Fruit fly (Drosophila melanogaster): Measurements from ENCODE around the gene CG13042.

Gene CG13042

DNA sequence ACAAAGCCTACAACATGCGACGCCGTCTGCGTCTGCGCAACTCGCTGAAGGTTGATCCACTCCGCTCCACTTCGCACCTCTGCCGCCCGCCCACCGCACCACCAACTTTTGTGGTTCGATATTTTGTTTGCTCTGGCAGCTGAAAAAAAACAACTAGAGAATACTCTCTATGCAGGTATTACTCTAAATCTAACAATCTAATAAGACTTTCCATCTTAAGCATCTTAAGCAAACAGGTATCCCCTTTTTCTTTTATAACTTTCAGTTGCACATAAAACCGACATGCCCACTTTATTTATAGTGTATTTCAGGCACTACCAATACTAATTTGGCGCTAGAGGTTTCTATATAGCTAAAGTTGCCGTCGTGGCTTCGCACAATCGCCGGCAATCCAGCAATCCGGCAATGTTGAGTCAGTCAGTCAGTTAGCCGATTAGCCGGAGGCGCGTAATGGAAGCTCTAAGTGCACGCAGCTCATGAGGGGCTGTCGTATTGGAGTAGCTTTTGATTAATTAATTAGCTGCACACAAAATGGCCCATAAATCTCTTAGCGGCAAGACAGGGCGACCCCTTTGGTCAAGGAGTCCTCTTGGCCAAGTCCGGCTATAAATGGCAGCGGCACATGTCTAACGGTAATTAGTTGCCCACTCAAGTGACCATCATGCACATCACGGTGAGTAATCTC, 20.1 kb upstream of the CG13042 start, which contains the start of gene CG13058 (continued):
- peak; percentile 61 for TF ChIP-seq CG7786 (GFP tag; optimal IDR thresholded peaks at IDR 0.05)
- TF ChIP-seq Stat92E (GFP tag; optimal IDR thresholded peaks at IDR 0.05): no peak
- TF ChIP-seq her (GFP tag; optimal IDR thresholded peaks at IDR 0.05): peak; percentile 2
- TF ChIP-seq ATbp (GFP tag; optimal IDR thresholded peaks at IDR 0.05): no peak
- TF ChIP-seq CG15479 (GFP tag; optimal IDR thresholded peaks at IDR 0.05): no peak
- TF ChIP-seq hth (optimal IDR thresholded peaks at IDR 0.05): no peak
- peak; percentile 69 for TF ChIP-seq crol (GFP tag; IDR thresholded peaks at IDR 0.05)
- TF ChIP-seq Fer1 (GFP tag; optimal IDR thresholded peaks at IDR 0.05): peak; percentile 84
- TF ChIP-seq Atf6 (GFP tag; IDR thresholded peaks at IDR 0.05): peak; percentile 84
- TF ChIP-seq CG2712 (tag; optimal IDR thresholded peaks at IDR 0.05): no peak
- TF ChIP-seq Camta (GFP tag; optimal IDR thresholded peaks at IDR 0.05): no peak
- TF ChIP-seq dm (GFP tag; optimal IDR thresholded peaks at IDR 0.05): peak; percentile 45
- peak; percentile 77 for TF ChIP-seq CG9932 (GFP tag; IDR thresholded peaks at IDR 0.05)
- peak; percentile 18 for TF ChIP-seq CG3838 (GFP tag; optimal IDR thresholded peaks at IDR 0.05)
- no peak for TF ChIP-seq Hey (tag; optimal IDR thresholded peaks at IDR 0.05)
- TF ChIP-seq CG9797 (GFP tag; optimal IDR thresholded peaks at IDR 0.05): no peak
- no peak for TF ChIP-seq sqz (GFP tag; optimal IDR thresholded peaks at IDR 0.05)
- peak; percentile 59 for TF ChIP-seq tap (tag; optimal IDR thresholded peaks at IDR 0.05)
- TF ChIP-seq CG6813 (GFP tag; optimal IDR thresholded peaks at IDR 0.05): no peak
- TF ChIP-seq CG13296 (GFP tag; optimal IDR thresholded peaks at IDR 0.05): peak; percentile 72
- peak; percentile 77 for TF ChIP-seq CG3847 (GFP tag; IDR thresholded peaks at IDR 0.05)
- TF ChIP-seq CG14710 (tag; optimal IDR thresholded peaks at IDR 0.05): no peak
- TF ChIP-seq CG15011 (GFP tag; optimal IDR thresholded peaks at IDR 0.05): peak; percentile 13
- TF ChIP-seq Doc2 (GFP tag; IDR thresholded peaks at IDR 0.05): peak; percentile 15; the same call in 1 of the 2 replicates
- peak; percentile 70 for TF ChIP-seq CG12659 (GFP tag; optimal IDR thresholded peaks at IDR 0.05)
- TF ChIP-seq tx (GFP tag; optimal IDR thresholded peaks at IDR 0.05): peak; percentile 72
- TF ChIP-seq phol (tag; optimal IDR thresholded peaks at IDR 0.05): no peak
- TF ChIP-seq CG6654 (GFP tag; optimal IDR thresholded peaks at IDR 0.05): no peak
- TF ChIP-seq CG1529 (GFP tag; optimal IDR thresholded peaks at IDR 0.05): no peak
- TF ChIP-seq CG4328 (GFP tag; optimal IDR thresholded peaks at IDR 0.05): no peak
- no peak for TF ChIP-seq ro (GFP tag; IDR thresholded peaks at IDR 0.05)
- TF ChIP-seq Dref (GFP tag; IDR thresholded peaks at IDR 0.05): no peak
- TF ChIP-seq CG17829 (tag; optimal IDR thresholded peaks at IDR 0.05): no peak
- TF ChIP-seq CG14014 (GFP tag; IDR thresholded peaks at IDR 0.05): peak; percentile 82
- TF ChIP-seq tll (GFP tag; optimal IDR thresholded peaks at IDR 0.05): no peak
- no peak for TF ChIP-seq Gsc (GFP tag; IDR thresholded peaks at IDR 0.05)
- no peak for TF ChIP-seq rib (GFP tag; IDR thresholded peaks at IDR 0.05)
- peak; percentile 60 for TF ChIP-seq Dek (tag; optimal IDR thresholded peaks at IDR 0.05)
- 0 out of 2 replicates have a peak, but pooled peaks have one; percentile 41 for TF ChIP-seq CG14441 (GFP tag; IDR thresholded peaks at IDR 0.05)
- TF ChIP-seq Xbp1 (GFP tag; optimal IDR thresholded peaks at IDR 0.05): peak; percentile 60
- no peak for TF ChIP-seq zfh1 (GFP tag; IDR thresholded peaks at IDR 0.05)
- no peak for TF ChIP-seq CG8359 (GFP tag; optimal IDR thresholded peaks at IDR 0.05; ENCODE audit: borderline replicate concordance)
- TF ChIP-seq CG15073 (GFP tag; optimal IDR thresholded peaks at IDR 0.05): no peak
- TF ChIP-seq tgo (GFP tag; IDR thresholded peaks at IDR 0.05): peak; percentile 52; the same call in 2 of the 3 replicates
- TF ChIP-seq Myb (GFP tag; optimal IDR thresholded peaks at IDR 0.05): peak; percentile 16
- TF ChIP-seq CG10321 (GFP tag; IDR thresholded peaks at IDR 0.05): no peak
- TF ChIP-seq slp2 (GFP tag; optimal IDR thresholded peaks at IDR 0.05): peak; percentile 37
- TF ChIP-seq Tbp (GFP tag; optimal IDR thresholded peaks at IDR 0.05): no peak
- TF ChIP-seq gcm (GFP tag; optimal IDR thresholded peaks at IDR 0.05): no peak
- TF ChIP-seq Mes4 (GFP tag; optimal IDR thresholded peaks at IDR 0.05): peak; percentile 25
